Fruit fly (Drosophila melanogaster): Measurements from ENCODE around the gene Ctps.
A peak's percentile ranks its signal among the peaks of the same experiment; 100 is the strongest.

The Ctps gene

DNA sequence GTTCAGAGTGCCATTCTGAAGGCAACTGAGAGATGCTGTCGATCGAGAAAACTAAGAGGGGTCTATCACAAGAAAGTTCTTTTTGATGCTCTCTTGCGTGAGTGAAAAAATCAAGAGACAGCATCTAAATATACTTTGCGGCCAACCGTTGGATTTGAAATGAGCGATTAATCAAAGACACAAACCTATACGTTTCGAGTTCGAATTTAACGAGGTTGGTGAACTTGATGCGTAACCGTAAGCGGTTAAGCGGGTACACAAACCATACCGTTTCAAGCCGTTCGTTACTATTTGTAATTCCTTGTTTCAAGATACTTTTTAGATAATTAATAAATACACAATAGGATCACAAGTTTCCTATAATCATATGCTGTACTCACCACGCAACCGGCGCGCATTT lies 25.6 kb upstream of the Ctps start:
- no peak for TF ChIP-seq Doc3 (GFP tag; IDR thresholded peaks at IDR 0.05; ENCODE audit: partially characterized antibody)
- TF ChIP-seq CG1792 (GFP tag; optimal IDR thresholded peaks at IDR 0.05), result no peak
- no peak for TF ChIP-seq CG16779 (GFP tag; IDR thresholded peaks at IDR 0.05)
- TF ChIP-seq CG13123 (GFP tag; optimal IDR thresholded peaks at IDR 0.05), result no peak
- no peak for TF ChIP-seq slou (GFP tag; optimal IDR thresholded peaks at IDR 0.05)
- TF ChIP-seq CG2875 (GFP tag; optimal IDR thresholded peaks at IDR 0.05), result no peak
- TF ChIP-seq Abd-B (GFP tag; optimal IDR thresholded peaks at IDR 0.05), result no peak
- no peak for TF ChIP-seq Ets97D (GFP tag; optimal IDR thresholded peaks at IDR 0.05)
- TF ChIP-seq CG10366 (GFP tag; IDR thresholded peaks at IDR 0.05), result no peak
- TF ChIP-seq Meics (GFP tag; optimal IDR thresholded peaks at IDR 0.05), result peak; percentile 90
- TF ChIP-seq sna (GFP tag; IDR thresholded peaks at IDR 0.05; ENCODE audit: partially characterized antibody), result no peak
- no peak for TF ChIP-seq CG8478 (optimal IDR thresholded peaks at IDR 0.05)
- TF ChIP-seq fd96Cb (tag; optimal IDR thresholded peaks at IDR 0.05), result no peak
- TF ChIP-seq sd (tag; optimal IDR thresholded peaks at IDR 0.05), result no peak
- no peak for TF ChIP-seq CG1832 (GFP tag; optimal IDR thresholded peaks at IDR 0.05)
- TF ChIP-seq seq (GFP tag; IDR thresholded peaks at IDR 0.05), result no peak
- TF ChIP-seq Optix (GFP tag; IDR thresholded peaks at IDR 0.05), result no peak
- TF ChIP-seq gcm (GFP tag; optimal IDR thresholded peaks at IDR 0.05), result peak; percentile 11
- no peak for TF ChIP-seq odd (GFP tag; optimal IDR thresholded peaks at IDR 0.05)
- no peak for TF ChIP-seq cas (GFP tag; IDR thresholded peaks at IDR 0.05)
- TF ChIP-seq ssp (GFP tag; IDR thresholded peaks at IDR 0.05), result no peak
- TF ChIP-seq CG9797 (GFP tag; optimal IDR thresholded peaks at IDR 0.05), result no peak
- no peak for TF ChIP-seq dmrt99B (tag; optimal IDR thresholded peaks at IDR 0.05)
- no peak for TF ChIP-seq tna (GFP tag; IDR thresholded peaks at IDR 0.05; ENCODE audit: partially characterized antibody)
- TF ChIP-seq CG15011 (GFP tag; optimal IDR thresholded peaks at IDR 0.05), result no peak
- no peak for TF ChIP-seq ase (GFP tag; IDR thresholded peaks at IDR 0.05)
- TF ChIP-seq CG42726 (GFP tag; IDR thresholded peaks at IDR 0.05; ENCODE audit: partially characterized antibody), result no peak
- no peak for TF ChIP-seq Asciz (GFP tag; optimal IDR thresholded peaks at IDR 0.05)
- no peak for TF ChIP-seq pho (GFP tag; optimal IDR thresholded peaks at IDR 0.05)
- no peak for TF ChIP-seq PHDP (tag; optimal IDR thresholded peaks at IDR 0.05)
- TF ChIP-seq CG11695 (GFP tag; IDR thresholded peaks at IDR 0.05), result no peak
- no peak for TF ChIP-seq Dfd (GFP tag; optimal IDR thresholded peaks at IDR 0.05)
- peak; percentile 97 for TF ChIP-seq Myb (GFP tag; optimal IDR thresholded peaks at IDR 0.05)
- TF ChIP-seq CG11560 (tag; IDR thresholded peaks at IDR 0.05), result no peak
- no peak for TF ChIP-seq Sin3A (optimal IDR thresholded peaks at IDR 0.05)
- TF ChIP-seq kni (GFP tag; optimal IDR thresholded peaks at IDR 0.05), result no peak
- TF ChIP-seq dati (GFP tag; IDR thresholded peaks at IDR 0.05), result no peak
- TF ChIP-seq Med (GFP tag), result no peak
- no peak for TF ChIP-seq esg (GFP tag; conservative IDR thresholded peaks at IDR 0.05)
- TF ChIP-seq hth (optimal IDR thresholded peaks at IDR 0.05), result no peak
- TF ChIP-seq CG6689 (GFP tag; IDR thresholded peaks at IDR 0.05), result no peak
- no peak for TF ChIP-seq CG11398 (GFP tag; optimal IDR thresholded peaks at IDR 0.05)
- TF ChIP-seq schlank (tag; optimal IDR thresholded peaks at IDR 0.05), result no peak
- no peak for TF ChIP-seq Dbx (GFP tag; IDR thresholded peaks at IDR 0.05)
- no peak for TF ChIP-seq Poxn (GFP tag; IDR thresholded peaks at IDR 0.05)
- TF ChIP-seq fd3F (GFP tag; optimal IDR thresholded peaks at IDR 0.05), result no peak
- no peak for TF ChIP-seq D19B (GFP tag; optimal IDR thresholded peaks at IDR 0.05)
- no peak for TF ChIP-seq CG8089 (GFP tag; optimal IDR thresholded peaks at IDR 0.05)
- TF ChIP-seq Hmr (GFP tag; optimal IDR thresholded peaks at IDR 0.05), result no peak
- TF ChIP-seq CG15073 (GFP tag; optimal IDR thresholded peaks at IDR 0.05), result no peak
- TF ChIP-seq sug (tag; optimal IDR thresholded peaks at IDR 0.05), result no peak
- TF ChIP-seq Side (GFP tag; optimal IDR thresholded peaks at IDR 0.05), result no peak
- no peak for TF ChIP-seq CG10462 (GFP tag; optimal IDR thresholded peaks at IDR 0.05)
- TF ChIP-seq CG8944 (GFP tag; optimal IDR thresholded peaks at IDR 0.05), result no peak

Data from whole organism, embryonic.